Fruit fly (Drosophila melanogaster) whole organism, prepupa: ENCODE results near the gene tj.

Source experiments
- CG10631 ChIP-seq: fragments of 200-800 bp; sonication (Bioruptor generic); optimal IDR thresholded peaks from 2 replicates; lab custom pipeline; 2016; ENCODE audit warnings: missing biosample characterization, missing genetic modification characterization
- CG10669 ChIP-seq: fragments of 200-800 bp; sonication (Bioruptor generic); optimal IDR thresholded peaks from 3 replicates; lab custom pipeline; 2018; ENCODE audit warnings: missing biosample characterization, mild to moderate bottlenecking, missing genetic modification characterization, moderate library complexity
- CG11294 ChIP-seq: fragments of 200-800 bp; sonication (Bioruptor generic); IDR thresholded peaks from 2 replicates; pipeline ENCODE4 v1.3.6; 2022; ENCODE audit warnings: missing biosample characterization, missing genetic modification characterization
- CG11762 ChIP-seq: fragments of 200-800 bp; sonication (Bioruptor generic); optimal IDR thresholded peaks from 3 replicates; lab custom pipeline; 2016; ENCODE audit warnings: missing biosample characterization, missing genetic modification characterization; ENCODE audit not compliant: insufficient read depth
- CG11902 ChIP-seq: fragments of 200-800 bp; sonication (Bioruptor generic); optimal IDR thresholded peaks from 3 replicates; lab custom pipeline; 2016; ENCODE audit warnings: missing biosample characterization, missing genetic modification characterization
- CG15336 ChIP-seq: fragments of 200-800 bp; sonication (Bioruptor generic); IDR thresholded peaks from 2 replicates; pipeline ENCODE4 v1.3.6; 2022; ENCODE audit warnings: missing biosample characterization, missing genetic modification characterization
- CG1621 ChIP-seq: fragments of 200-800 bp; sonication (Bioruptor generic); optimal IDR thresholded peaks from 3 replicates; lab custom pipeline; 2018; ENCODE audit warnings: missing biosample characterization, mild to moderate bottlenecking, missing genetic modification characterization
- CG3032 ChIP-seq: fragments of 200-800 bp; optimal IDR thresholded peaks from 2 replicates; lab custom pipeline; 2019; ENCODE audit warnings: missing biosample characterization, mild to moderate bottlenecking, missing genetic modification characterization, moderate library complexity
- CG32006 ChIP-seq: fragments of 200-800 bp; sonication (Bioruptor generic); optimal IDR thresholded peaks from 3 replicates; lab custom pipeline; 2017; ENCODE audit warnings: missing biosample characterization, mild to moderate bottlenecking, missing genetic modification characterization
- CG34406 ChIP-seq: fragments of 200-800 bp; sonication (Bioruptor generic); optimal IDR thresholded peaks from 3 replicates; lab custom pipeline; 2016; ENCODE audit warnings: missing biosample characterization, missing genetic modification characterization
- CG3919 ChIP-seq: fragments of 200-800 bp; sonication (Bioruptor generic); optimal IDR thresholded peaks from 3 replicates; lab custom pipeline; 2016; ENCODE audit warnings: missing biosample characterization, missing genetic modification characterization
- CG4318 ChIP-seq: fragments of 200-800 bp; sonication (Bioruptor generic); optimal IDR thresholded peaks from 3 replicates; lab custom pipeline; 2017; ENCODE audit warnings: missing biosample characterization, mild to moderate bottlenecking, missing genetic modification characterization
- CG6276 ChIP-seq: fragments of 200-800 bp; sonication (Bioruptor generic); optimal IDR thresholded peaks from 2 replicates; lab custom pipeline; 2017; ENCODE audit warnings: missing biosample characterization, mild to moderate bottlenecking, missing genetic modification characterization
- CG6854 ChIP-seq: fragments of 200-800 bp; sonication (Bioruptor generic); optimal IDR thresholded peaks from 2 replicates; lab custom pipeline; 2017; ENCODE audit warnings: missing biosample characterization, mild to moderate bottlenecking, missing genetic modification characterization
- CG7368 ChIP-seq: fragments of 200-800 bp; sonication (Bioruptor generic); optimal IDR thresholded peaks from 3 replicates; lab custom pipeline; 2016; ENCODE audit warnings: missing biosample characterization, missing genetic modification characterization
- CG8319 ChIP-seq: fragments of 200-800 bp; sonication (Bioruptor generic); optimal IDR thresholded peaks from 3 replicates; lab custom pipeline; 2016; ENCODE audit warnings: missing biosample characterization, missing genetic modification characterization
- CG8632 ChIP-seq: fragments of 200-800 bp; sonication (Bioruptor generic); optimal IDR thresholded peaks from 3 replicates; lab custom pipeline; 2016; ENCODE audit warnings: missing biosample characterization, missing genetic modification characterization
- Eip75B ChIP-seq: fragments of 200-800 bp; sonication (Bioruptor generic); optimal IDR thresholded peaks from 3 replicates; lab custom pipeline; 2016; ENCODE audit warnings: missing biosample characterization, missing genetic modification characterization
- Eip78C ChIP-seq: fragments of 200-800 bp; sonication (Bioruptor generic); peaks from one replicate; lab custom pipeline; 2016; ENCODE audit warnings: missing biosample characterization, missing genetic modification characterization
- Eip93F ChIP-seq: fragments of 200-800 bp; sonication (Bioruptor generic); optimal IDR thresholded peaks from 2 replicates; lab custom pipeline; 2016; ENCODE audit warnings: missing biosample characterization, mild to moderate bottlenecking, missing genetic modification characterization
- Ets21C ChIP-seq: fragments of 200-800 bp; sonication (Bioruptor generic); optimal IDR thresholded peaks from 3 replicates; lab custom pipeline; 2016; ENCODE audit warnings: missing biosample characterization, missing genetic modification characterization
- Ets96B ChIP-seq: fragments of 200-800 bp; optimal IDR thresholded peaks from 2 replicates; lab custom pipeline; 2019; ENCODE audit warnings: missing biosample characterization, mild to moderate bottlenecking, missing genetic modification characterization, moderate library complexity
- Gug ChIP-seq: fragments of 200-800 bp; sonication (Bioruptor generic); IDR thresholded peaks from 2 replicates; pipeline ENCODE4 v1.3.6; 2022; ENCODE audit warnings: missing biosample characterization, missing genetic modification characterization
- Hr38 ChIP-seq: sonication (Bioruptor generic); optimal IDR thresholded peaks from 2 replicates; lab custom pipeline; 2016; ENCODE audit warnings: missing biosample characterization, missing genetic modification characterization
- Hr39 ChIP-seq: fragments of 200-800 bp; sonication (Bioruptor generic); optimal IDR thresholded peaks from 2 replicates; lab custom pipeline; 2016; ENCODE audit warnings: missing biosample characterization, missing genetic modification characterization
- Hr4 ChIP-seq: fragments of 200-800 bp; sonication (Bioruptor generic); optimal IDR thresholded peaks from 3 replicates; lab custom pipeline; 2016; ENCODE audit warnings: missing biosample characterization, missing genetic modification characterization
- OdsH ChIP-seq: fragments of 200-800 bp; sonication (Bioruptor generic); optimal IDR thresholded peaks from 3 replicates; lab custom pipeline; 2016; ENCODE audit warnings: missing biosample characterization, missing genetic modification characterization
- Smox ChIP-seq: fragments of 200-800 bp; sonication (Bioruptor generic); optimal IDR thresholded peaks from 3 replicates; lab custom pipeline; 2016; ENCODE audit warnings: missing biosample characterization, missing genetic modification characterization
- Sox102F ChIP-seq: fragments of 200-800 bp; sonication (Bioruptor generic); optimal IDR thresholded peaks from 2 replicates; lab custom pipeline; 2016; ENCODE audit warnings: missing biosample characterization, mild to moderate bottlenecking, missing genetic modification characterization
- Sox14 ChIP-seq: fragments of 200-800 bp; sonication (Bioruptor generic); optimal IDR thresholded peaks from 3 replicates; lab custom pipeline; 2016; ENCODE audit warnings: missing biosample characterization, missing genetic modification characterization
- achi ChIP-seq: fragments of 200-800 bp; sonication (Bioruptor generic); optimal IDR thresholded peaks from 3 replicates; lab custom pipeline; 2016; ENCODE audit warnings: missing biosample characterization, missing genetic modification characterization
- acj6 ChIP-seq: fragments of 200-800 bp; sonication (Bioruptor generic); optimal IDR thresholded peaks from 3 replicates; lab custom pipeline; 2016; ENCODE audit warnings: missing biosample characterization, missing genetic modification characterization
- eg ChIP-seq: fragments of 200-800 bp; sonication (Bioruptor generic); IDR thresholded peaks from 3 replicates; pipeline ENCODE4 v1.3.6; 2022; ENCODE audit warnings: missing biosample characterization, missing genetic modification characterization
- esn ChIP-seq: fragments of 200-800 bp; sonication (Bioruptor generic); optimal IDR thresholded peaks from 2 replicates; lab custom pipeline; 2016; ENCODE audit warnings: missing biosample characterization, mild to moderate bottlenecking, missing genetic modification characterization, moderate library complexity
- lz ChIP-seq: fragments of 200-800 bp; sonication (Bioruptor generic); optimal IDR thresholded peaks from 3 replicates; lab custom pipeline; 2016; ENCODE audit warnings: missing biosample characterization, missing genetic modification characterization
- pdm3 ChIP-seq: fragments of 200-800 bp; sonication (Bioruptor generic); optimal IDR thresholded peaks from 3 replicates; lab custom pipeline; 2016; ENCODE audit warnings: missing biosample characterization, missing genetic modification characterization
- salr ChIP-seq, 2 experiments: fragments of 200-800 bp; sonication (Bioruptor generic); optimal IDR thresholded peaks; 3 replicates each; lab custom pipeline; 2016 to 2018; ENCODE audit warnings: missing biosample characterization in 2 of 2, missing genetic modification characterization in 2 of 2, mild to moderate bottlenecking in 1 of 2
- svp ChIP-seq: fragments of 200-800 bp; sonication (Bioruptor generic); peaks from one replicate; lab custom pipeline; 2016; ENCODE audit warnings: missing biosample characterization, missing genetic modification characterization
- vri ChIP-seq: fragments of 200-800 bp; sonication (Bioruptor generic); optimal IDR thresholded peaks from 3 replicates; lab custom pipeline; 2016; ENCODE audit warnings: missing biosample characterization, mild to moderate bottlenecking, missing genetic modification characterization

Gene tj

DNA sequence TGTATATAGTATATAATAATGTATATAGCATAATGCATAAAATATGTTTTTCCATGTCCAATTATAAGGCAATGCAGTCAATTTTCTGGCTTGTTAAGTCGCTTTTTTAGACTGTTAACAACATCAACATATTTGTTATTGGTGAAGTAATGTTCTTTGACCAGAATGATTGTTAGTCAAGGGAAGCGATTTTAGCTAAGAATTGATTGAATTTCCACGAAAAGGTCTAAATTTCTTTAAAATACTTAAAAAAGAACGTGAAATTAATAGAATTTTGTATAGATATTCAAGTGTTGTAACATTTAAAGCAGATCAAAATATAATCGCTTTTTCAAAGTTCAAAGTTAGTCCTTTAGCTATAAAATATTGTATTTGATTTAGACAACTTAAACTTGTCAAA is 662 bp upstream of the tj start (continued):
- TF ChIP-seq CG3032 (tag; lab: Kevin White, UChicago) (peak; percentile 10), CG15336 (no peak), Hr38 (GFP tag; lab: Kevin White, UChicago) (no peak), CG8319 (GFP tag; lab: Kevin White, UChicago) (no peak), CG8632 (GFP tag; lab: Kevin White, UChicago) (no peak), Gug (GFP tag; lab: Robert Waterston, UW) (no peak), Hr39 (GFP tag; lab: Kevin White, UChicago) (no peak), Sox14 (peak; percentile 0), CG34406 (GFP tag; lab: Kevin White, UChicago) (no peak), achi (GFP tag; lab: Kevin White, UChicago) (no peak), CG1621 (tag; lab: Kevin White, UChicago) (no peak), Eip78C (GFP tag; lab: Kevin White, UChicago) (peak; percentile 84), Smox (no peak), OdsH (GFP tag; lab: Kevin White, UChicago) (peak; percentile 17), Ets21C (GFP tag; lab: Kevin White, UChicago) (no peak), Sox102F (GFP tag; lab: Kevin White, UChicago) (no peak), Ets96B (no peak), pdm3 (GFP tag; lab: Kevin White, UChicago) (peak; percentile 1), CG11294 (GFP tag; lab: Robert Waterston, UW) (no peak), CG7368 (GFP tag; lab: Kevin White, UChicago) (no peak), CG11762 (GFP tag; lab: Kevin White, UChicago) (no peak), lz (GFP tag; lab: Kevin White, UChicago) (no peak), CG6276 (peak; percentile 52), esn (GFP tag; lab: Kevin White, UChicago) (no peak), CG10669 (GFP tag; lab: Kevin White, UChicago) (no peak), CG6854 (GFP tag; lab: Kevin White, UChicago) (no peak), salr (GFP tag; optimal IDR thresholded peaks at IDR 0.05; lab: Kevin White, UChicago) (peak in 1 of 2 experiments; percentile 36), Eip93F (GFP tag; lab: Kevin White, UChicago) (no peak), vri (no peak), eg (GFP tag; lab: Robert Waterston, UW) (no peak), acj6 (no peak)

DNA sequence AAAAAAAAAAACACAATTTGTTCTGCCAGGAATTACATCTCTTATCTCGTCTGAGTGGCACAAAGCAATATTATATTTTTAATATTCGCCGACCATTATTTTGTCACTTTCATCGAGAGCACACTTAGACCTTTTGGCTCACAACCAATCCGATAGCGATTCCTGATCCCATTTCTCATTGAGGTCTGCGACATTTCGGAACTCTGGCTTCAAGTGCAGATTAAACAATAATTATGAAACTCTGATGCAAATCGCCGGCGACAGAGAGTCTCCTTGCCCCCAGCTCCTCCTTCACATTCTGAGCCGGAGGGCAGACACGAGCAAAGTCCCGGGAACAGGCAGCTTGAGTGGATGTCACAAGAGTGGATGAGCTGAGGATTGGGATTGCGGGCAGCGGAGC is 5.0 kb downstream of the tj start:
- TF ChIP-seq CG4318 (GFP tag; lab: Kevin White, UChicago) (no peak), vri (peak; percentile 34), svp (peak; percentile 99)

DNA sequence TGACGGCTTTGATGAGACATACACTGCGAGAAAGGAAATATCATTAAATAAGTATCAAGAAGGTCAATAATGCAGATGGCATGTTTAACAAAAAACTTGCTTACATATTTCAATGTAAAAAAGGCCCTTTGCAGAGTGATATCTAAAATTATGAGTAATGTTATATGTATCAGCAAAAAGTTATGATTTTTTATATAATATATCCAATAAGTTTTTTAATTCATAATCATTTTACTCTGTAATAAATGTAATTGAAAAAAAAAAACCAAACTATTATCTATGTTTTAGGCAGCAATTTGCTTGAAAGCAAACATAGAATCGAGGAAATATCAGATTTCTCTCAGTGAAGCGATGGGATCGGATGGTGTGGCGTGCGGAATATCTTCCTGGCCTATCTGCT is 5.7 kb downstream of the tj start:
- peak; percentile 14 for TF ChIP-seq CG10631 (GFP tag; lab: Kevin White, UChicago)
- TF ChIP-seq Hr38 (GFP tag; lab: Kevin White, UChicago): no peak
- no peak for TF ChIP-seq Hr4 (GFP tag; lab: Kevin White, UChicago)
- peak; percentile 16 for TF ChIP-seq achi (GFP tag; lab: Kevin White, UChicago)
- TF ChIP-seq CG32006: no peak
- no peak for TF ChIP-seq CG3919 (GFP tag; lab: Kevin White, UChicago)
- no peak for TF ChIP-seq Eip75B (GFP tag; lab: Kevin White, UChicago)
- no peak for TF ChIP-seq CG15336
- TF ChIP-seq acj6: peak; percentile 0
- no peak for TF ChIP-seq CG8319 (GFP tag; lab: Kevin White, UChicago)
- TF ChIP-seq, all 60 proteins: peak for 3

DNA sequence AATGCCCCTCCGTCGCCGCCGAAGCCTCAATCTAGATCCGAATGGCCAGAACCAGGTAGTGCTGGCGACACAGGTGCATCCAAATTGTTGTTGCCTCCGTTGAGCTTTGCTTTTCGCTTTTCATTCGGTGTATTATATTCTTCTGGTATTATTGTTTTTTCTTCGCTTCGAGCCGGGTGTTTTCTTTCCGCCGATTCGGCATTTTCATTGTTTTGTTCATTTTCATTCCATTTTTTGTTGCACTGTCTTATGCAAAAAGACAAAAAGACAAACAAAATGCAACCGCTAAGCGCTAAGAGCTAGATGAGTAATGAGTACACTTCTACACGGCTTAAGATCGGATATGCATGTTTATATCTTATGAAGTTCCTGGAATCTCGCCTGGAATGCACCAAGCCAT is 8.2 kb downstream of the tj start:
- no peak for TF ChIP-seq CG11902
- TF ChIP-seq, all 60 proteins: peak for 0
